Fruit fly (Drosophila melanogaster): ENCODE measurements around the gene Cka.

dm6 chr2L:7986210-7986609, 44.3 kb upstream of the Cka start:
- TF ChIP-seq kay (GFP tag; ENCODE audit: borderline replicate concordance) (no peak), cnc (optimal IDR thresholded peaks at IDR 0.05) (no peak), CG7045 (GFP tag; optimal IDR thresholded peaks at IDR 0.05) (no peak), CG1620 (GFP tag; optimal IDR thresholded peaks at IDR 0.05) (no peak), Hr96 (GFP tag; optimal IDR thresholded peaks at IDR 0.05) (no peak), CG12768 (GFP tag; optimal IDR thresholded peaks at IDR 0.05) (no peak), CG14711 (tag; optimal IDR thresholded peaks at IDR 0.05) (no peak), Mnt (GFP tag; optimal IDR thresholded peaks at IDR 0.05) (no peak), pad (GFP tag; optimal IDR thresholded peaks at IDR 0.05) (no peak), CG5204 (GFP tag; optimal IDR thresholded peaks at IDR 0.05) (no peak), Clk (GFP tag; optimal IDR thresholded peaks at IDR 0.05) (no peak), Crg-1 (GFP tag; optimal IDR thresholded peaks at IDR 0.05) (no peak), CG33017 (tag; optimal IDR thresholded peaks at IDR 0.05) (no peak), CG11617 (GFP tag; optimal IDR thresholded peaks at IDR 0.05) (no peak)
